Worm (Caenorhabditis elegans) whole organism, L1 larva: ENCODE data around the gene npp-15.
A peak's percentile ranks its signal among the peaks of the same experiment; 100 is the strongest.

Experiments used
- C34B4.2 ChIP-seq: sonication (generic microtip); optimal IDR thresholded peaks from 2 replicates; lab custom pipeline; 2017; ENCODE audit warnings: mild to moderate bottlenecking, missing genetic modification characterization, missing compliant biosample characterization
- Y116A8C.19 ChIP-seq: sonication (generic microtip); optimal IDR thresholded peaks from 2 replicates; lab custom pipeline; 2016; ENCODE audit warnings: missing compliant biosample characterization, missing genetic modification characterization, borderline replicate concordance
- aha-1 ChIP-seq: fragments of 150-350 bp; optimal IDR thresholded peaks from 2 replicates; lab custom pipeline; 2014; ENCODE audit warnings: missing biosample characterization, missing genetic modification characterization
- ama-1 ChIP-seq: fragments of 150-350 bp; optimal IDR thresholded peaks from 2 replicates; lab custom pipeline; 2014
- blmp-1 ChIP-seq: fragments of 150-350 bp; optimal IDR thresholded peaks from 2 replicates; lab custom pipeline; 2014; ENCODE audit warnings: missing biosample characterization, missing genetic modification characterization
- ceh-88 ChIP-seq: fragments of 200-800 bp; sonication (Bioruptor generic); IDR thresholded peaks from 2 replicates; pipeline ENCODE4 v1.3.6; 2022; ENCODE audit warnings: missing genetic modification characterization, missing compliant biosample characterization
- ceh-90 ChIP-seq: sonication (generic microtip); optimal IDR thresholded peaks from 2 replicates; lab custom pipeline; 2016; ENCODE audit warnings: missing genetic modification characterization, missing compliant biosample characterization
- ces-1 ChIP-seq: fragments of 150-350 bp; optimal IDR thresholded peaks from 2 replicates; lab custom pipeline; 2014; ENCODE audit warnings: missing biosample characterization, missing genetic modification reagents, missing genetic modification characterization
- dsc-1 ChIP-seq: sonication (generic microtip); optimal IDR thresholded peaks from 2 replicates; lab custom pipeline; 2016; ENCODE audit warnings: mild to moderate bottlenecking, missing genetic modification characterization, missing compliant biosample characterization
- efl-3 ChIP-seq: fragments of 200-800 bp; sonication (Bioruptor generic); optimal IDR thresholded peaks from 2 replicates; lab custom pipeline; 2018; ENCODE audit warnings: mild to moderate bottlenecking, missing genetic modification characterization, missing compliant biosample characterization
- egl-13 ChIP-seq: sonication (generic microtip); optimal IDR thresholded peaks from 2 replicates; lab custom pipeline; 2016; ENCODE audit warnings: missing genotype, missing genetic modification reagents, missing genetic modification characterization, missing compliant biosample characterization
- egl-27 ChIP-seq, 2 experiments: fragments of 150-350 bp in 1 of 2; sonication (generic microtip); optimal IDR thresholded peaks; 3 replicates each; lab custom pipeline; 2017 to 2018; ENCODE audit warnings: missing biosample characterization in 2 of 2, missing genetic modification characterization in 2 of 2, missing genetic modification reagents in 2 of 2
- elt-2 ChIP-seq: sonication (generic microtip); optimal IDR thresholded peaks from 2 replicates; lab custom pipeline; 2016; ENCODE audit warnings: missing genetic modification characterization, mild to moderate bottlenecking, inconsistent platforms, missing compliant biosample characterization, missing genetic modification reagents
- fkh-10 ChIP-seq: sonication (generic microtip); optimal IDR thresholded peaks from 2 replicates; lab custom pipeline; 2017; ENCODE audit warnings: missing biosample characterization, missing genetic modification reagents, missing genetic modification characterization
- fos-1 ChIP-seq: fragments of 150-350 bp; optimal IDR thresholded peaks from 2 replicates; lab custom pipeline; 2014; ENCODE audit warnings: missing biosample characterization, missing genetic modification characterization
- grh-1 ChIP-seq: fragments of 200-800 bp; sonication (Bioruptor generic); IDR thresholded peaks from 2 replicates; pipeline ENCODE4 v1.3.6; 2022; ENCODE audit warnings: missing genetic modification reagents, missing genetic modification characterization, missing compliant biosample characterization
- isw-1 ChIP-seq: fragments of 200-800 bp; sonication (Bioruptor generic); IDR thresholded peaks from 2 replicates; pipeline ENCODE4 v1.3.6; 2022; ENCODE audit warnings: missing genetic modification characterization, missing compliant biosample characterization
- jun-1 ChIP-seq: fragments of 150-350 bp; optimal IDR thresholded peaks from 2 replicates; lab custom pipeline; 2014; ENCODE audit warnings: missing biosample characterization, missing genetic modification reagents, missing genetic modification characterization
- lin-13 ChIP-seq: fragments of 150-350 bp; optimal IDR thresholded peaks from 2 replicates; lab custom pipeline; 2014; ENCODE audit warnings: missing biosample characterization, missing genetic modification reagents, missing genetic modification characterization
- lin-14 ChIP-seq: fragments of 200-800 bp; sonication (Bioruptor generic); optimal IDR thresholded peaks from 2 replicates; lab custom pipeline; 2018; ENCODE audit warnings: mild to moderate bottlenecking, missing genetic modification characterization, moderate library complexity, missing compliant biosample characterization
- lin-15B ChIP-seq: fragments of 150-350 bp; sonication (generic microtip); optimal IDR thresholded peaks from 3 replicates; lab custom pipeline; 2014; ENCODE audit warnings: missing biosample characterization, missing genetic modification characterization
- lin-35 ChIP-seq, 2 experiments: fragments of 150-350 bp; optimal IDR thresholded peaks; 2 replicates each; lab custom pipeline; 2014; ENCODE audit warnings: missing biosample characterization in 2 of 2, missing genetic modification characterization in 2 of 2, missing genetic modification reagents in 2 of 2
- lin-39 ChIP-seq: fragments of 150-350 bp; optimal IDR thresholded peaks from 2 replicates; lab custom pipeline; 2014; ENCODE audit warnings: missing biosample characterization, missing genetic modification reagents, missing genetic modification characterization
- lir-3 ChIP-seq: sonication (generic microtip); optimal IDR thresholded peaks from 2 replicates; lab custom pipeline; 2016; ENCODE audit warnings: mild to moderate bottlenecking, missing genetic modification characterization, moderate library complexity, missing compliant biosample characterization; ENCODE audit not compliant: poor library complexity
- mdl-1 ChIP-seq, 2 experiments: fragments of 150-350 bp; optimal IDR thresholded peaks; 2 replicates each; lab custom pipeline; 2014 to 2017; ENCODE audit warnings: missing biosample characterization in 2 of 2, missing genetic modification characterization in 2 of 2, inconsistent platforms in 1 of 2
- mep-1 ChIP-seq: fragments of 150-350 bp; optimal IDR thresholded peaks from 2 replicates; lab custom pipeline; 2014; ENCODE audit warnings: missing biosample characterization, missing genetic modification characterization
- nhr-237 ChIP-seq: fragments of 150-350 bp; optimal IDR thresholded peaks from 2 replicates; lab custom pipeline; 2014; ENCODE audit warnings: missing biosample characterization, missing genetic modification characterization
- nhr-28 ChIP-seq: fragments of 150-350 bp; optimal IDR thresholded peaks from 2 replicates; lab custom pipeline; 2014; ENCODE audit warnings: missing biosample characterization, missing genetic modification characterization
- nhr-47 ChIP-seq: sonication (generic microtip); optimal IDR thresholded peaks from 2 replicates; lab custom pipeline; 2016; ENCODE audit warnings: mild to moderate bottlenecking, missing genetic modification characterization, moderate library complexity, missing compliant biosample characterization
- nhr-71 ChIP-seq: sonication (generic microtip); optimal IDR thresholded peaks from 2 replicates; lab custom pipeline; 2016; ENCODE audit warnings: mild to moderate bottlenecking, missing genetic modification characterization, moderate library complexity, missing compliant biosample characterization
- nhr-76 ChIP-seq: sonication (generic microtip); optimal IDR thresholded peaks from 2 replicates; lab custom pipeline; 2017; ENCODE audit warnings: missing biosample characterization, missing genetic modification characterization
- nhr-77 ChIP-seq: fragments of 150-350 bp; optimal IDR thresholded peaks from 2 replicates; lab custom pipeline; 2014; ENCODE audit warnings: missing biosample characterization, missing genetic modification characterization
- nhr-90 ChIP-seq: sonication (generic microtip); optimal IDR thresholded peaks from 2 replicates; lab custom pipeline; 2016; ENCODE audit warnings: mild to moderate bottlenecking, missing genetic modification characterization, missing compliant biosample characterization; ENCODE audit not compliant: poor library complexity
- pag-3 ChIP-seq: sonication (generic microtip); optimal IDR thresholded peaks from 2 replicates; lab custom pipeline; 2017; ENCODE audit warnings: missing genetic modification characterization, mild to moderate bottlenecking, missing compliant biosample characterization, antibody characterized with exemption, borderline replicate concordance; ENCODE audit not compliant: insufficient read depth
- pax-3 ChIP-seq: fragments of 200-800 bp; sonication (Bioruptor generic); optimal IDR thresholded peaks from 2 replicates; lab custom pipeline; 2018; ENCODE audit warnings: mild to moderate bottlenecking, missing genetic modification characterization, moderate library complexity, missing compliant biosample characterization
- snpc-4 ChIP-seq: fragments of 150-350 bp; optimal IDR thresholded peaks from 2 replicates; lab custom pipeline; 2014; ENCODE audit warnings: missing biosample characterization, missing genetic modification characterization
- sup-37 ChIP-seq: fragments of 200-800 bp; sonication (Bioruptor generic); optimal IDR thresholded peaks from 2 replicates; lab custom pipeline; 2018; ENCODE audit warnings: mild to moderate bottlenecking, missing genetic modification characterization, missing compliant biosample characterization
- unc-30 ChIP-seq: sonication (generic microtip); optimal IDR thresholded peaks from 2 replicates; lab custom pipeline; 2017; ENCODE audit warnings: missing biosample characterization, missing genetic modification characterization
- vab-15 ChIP-seq: sonication (generic microtip); optimal IDR thresholded peaks from 2 replicates; lab custom pipeline; 2017; ENCODE audit warnings: missing genotype, mild to moderate bottlenecking, missing genetic modification characterization, missing compliant biosample characterization
- zip-4 ChIP-seq: fragments of 200-800 bp; sonication (Bioruptor generic); optimal IDR thresholded peaks from 2 replicates; lab custom pipeline; 2018; ENCODE audit warnings: mild to moderate bottlenecking, missing genetic modification characterization, moderate library complexity, missing compliant biosample characterization
- ztf-11 ChIP-seq, 2 experiments: sonication (generic microtip); optimal IDR thresholded peaks; 2 replicates each; lab custom pipeline; 2016 to 2017; ENCODE audit warnings: missing genetic modification characterization in 2 of 2, missing biosample characterization in 1 of 2, missing compliant biosample characterization in 1 of 2

Gene npp-15

ce11 chrIII:7922207-7922606, 6.6 kb upstream of the npp-15 start, which contains the start of gene C29E4.17:
TSS of gene C29E4.17 (plus strand) at chrIII:7922507.
- TF ChIP-seq aha-1: no peak
- TF ChIP-seq nhr-76 (tag; lab: Kevin White, UChicago): no peak
- TF ChIP-seq nhr-71 (tag; lab: Kevin White, UChicago): no peak
- no peak for TF ChIP-seq unc-30 (tag; lab: Kevin White, UChicago)
- TF ChIP-seq fkh-10 (GFP tag; lab: Kevin White, UChicago): no peak
- TF ChIP-seq lin-13 (GFP tag; lab: Kevin White, UChicago): no peak
- TF ChIP-seq lin-15B (tag; lab: Kevin White, UChicago): no peak

ce11 chrIII:7924821-7925220, 4.0 kb upstream of the npp-15 start, which contains the start of gene tag-250:
TSS of gene tag-250 (minus strand) at chrIII:7924921.
- TF ChIP-seq sup-37 (GFP tag; lab: Kevin White, UChicago) (no peak), zip-4 (GFP tag; lab: Kevin White, UChicago) (no peak), jun-1 (tag; lab: Kevin White, UChicago) (no peak)

- TF ChIP-seq ces-1 (GFP tag; lab: Kevin White, UChicago) (no peak), ama-1 (lab: Kevin White, UChicago) (no peak), elt-2 (no peak), blmp-1 (tag; lab: Kevin White, UChicago) (peak; percentile 27)
Measured at ce11 chrIII:7925968-7926367, 2.9 kb upstream of the npp-15 start.

- TF ChIP-seq vab-15 (tag; lab: Kevin White, UChicago) (no peak), lin-35 (GFP tag; optimal IDR thresholded peaks at IDR 0.05; lab: Kevin White, UChicago) (peak in 1 of 2 experiments; percentile 11)
Measured at ce11 chrIII:7933235-7933634, 4.4 kb downstream of the npp-15 start, which contains the start of gene ran-2. TSS of gene ran-2 (plus strand) at chrIII:7933535.

- TF ChIP-seq nhr-237 (tag; lab: Kevin White, UChicago): no peak
- no peak for TF ChIP-seq mdl-1 (tag; optimal IDR thresholded peaks at IDR 0.05; lab: Kevin White, UChicago)
- TF ChIP-seq grh-1 (GFP tag; lab: Robert Waterston, UW): no peak
- no peak for TF ChIP-seq lin-39 (tag; lab: Kevin White, UChicago)
- no peak for TF ChIP-seq egl-27 (tag; optimal IDR thresholded peaks at IDR 0.05; lab: Kevin White, UChicago)
Measured at ce11 chrIII:7937548-7937947, 8.7 kb downstream of the npp-15 start, which contains the start of gene C29E4.10. TSS of gene C29E4.10 (plus strand) at chrIII:7937848.

- TF ChIP-seq zip-4 (GFP tag; lab: Kevin White, UChicago): peak; percentile 25
- TF ChIP-seq nhr-90 (tag; lab: Kevin White, UChicago): peak; percentile 70
- peak; percentile 26 for TF ChIP-seq elt-2
- no peak for TF ChIP-seq ces-1 (GFP tag; lab: Kevin White, UChicago)
- peak; percentile 61 for TF ChIP-seq nhr-77
- peak; percentile 26 for TF ChIP-seq egl-13 (tag; lab: Kevin White, UChicago)
- no peak for TF ChIP-seq sup-37 (GFP tag; lab: Kevin White, UChicago)
- TF ChIP-seq efl-3 (GFP tag; lab: Kevin White, UChicago): no peak
- TF ChIP-seq lin-14 (GFP tag; lab: Kevin White, UChicago): no peak
- no peak for TF ChIP-seq dsc-1 (tag; lab: Kevin White, UChicago)
- peak; percentile 27 for TF ChIP-seq snpc-4 (tag; lab: Kevin White, UChicago)
- TF ChIP-seq nhr-47 (tag; lab: Kevin White, UChicago): peak; percentile 84
- TF ChIP-seq unc-30 (tag; lab: Kevin White, UChicago): no peak
- TF ChIP-seq lin-39 (tag; lab: Kevin White, UChicago): peak; percentile 41
- TF ChIP-seq C34B4.2: no peak
- no peak for TF ChIP-seq Y116A8C.19 (tag; lab: Kevin White, UChicago)
- peak; percentile 61 for TF ChIP-seq lir-3
- TF ChIP-seq pax-3: peak; percentile 65
- no peak for TF ChIP-seq pag-3
- peak; percentile 52 for TF ChIP-seq mep-1 (tag; lab: Kevin White, UChicago)
- peak; percentile 34 for TF ChIP-seq ceh-90 (tag; lab: Kevin White, UChicago)
- TF ChIP-seq nhr-28 (tag; lab: Kevin White, UChicago): no peak
- peak; percentile 7 for TF ChIP-seq fos-1 (tag; lab: Kevin White, UChicago)
- no peak for TF ChIP-seq ceh-88 (GFP tag; lab: Robert Waterston, UW)
- peak; percentile 82 for TF ChIP-seq isw-1 (GFP tag; lab: Robert Waterston, UW)
- peak in 1 of 2 experiments; percentile 18 for TF ChIP-seq ztf-11 (tag; optimal IDR thresholded peaks at IDR 0.05; lab: Kevin White, UChicago)
- peak; percentile 98 to 99 for TF ChIP-seq lin-35 (GFP tag; optimal IDR thresholded peaks at IDR 0.05; lab: Kevin White, UChicago)
Measured at ce11 chrIII:7940819-7941218, 12.0 kb downstream of the npp-15 start, which contains the start of gene C29E4.12. TSS of gene C29E4.12 (plus strand) at chrIII:7941151.
